Fruit fly (Drosophila melanogaster) whole organism: ENCODE data around the gene Drsl5.

Experiments
- CG8478 ChIP-seq: fragments of >200 bp; optimal IDR thresholded peaks from 2 replicates; lab custom pipeline; 2018; ENCODE audit warnings: inconsistent platforms
- Dll ChIP-seq: fragments of >200 bp; optimal IDR thresholded peaks from 2 replicates; lab custom pipeline; 2017
- EcR ChIP-seq, 2 experiments: fragments of >200 bp; optimal IDR thresholded peaks; 2 replicates each; lab custom pipeline; 2017; ENCODE audit warnings: missing biosample characterization in 2 of 2, missing genetic modification characterization in 2 of 2, missing genetic modification reagents in 2 of 2
- pan ChIP-seq: fragments of >200 bp; optimal IDR thresholded peaks from 2 replicates; lab custom pipeline; 2017
- psq ChIP-seq: fragments of >200 bp; optimal IDR thresholded peaks from 2 replicates; lab custom pipeline; 2017
- usp ChIP-seq: fragments of >200 bp; optimal IDR thresholded peaks from 2 replicates; lab custom pipeline; 2017; ENCODE audit warnings: missing biosample characterization, missing genetic modification characterization, mixed read lengths

Gene Drsl5

DNA sequence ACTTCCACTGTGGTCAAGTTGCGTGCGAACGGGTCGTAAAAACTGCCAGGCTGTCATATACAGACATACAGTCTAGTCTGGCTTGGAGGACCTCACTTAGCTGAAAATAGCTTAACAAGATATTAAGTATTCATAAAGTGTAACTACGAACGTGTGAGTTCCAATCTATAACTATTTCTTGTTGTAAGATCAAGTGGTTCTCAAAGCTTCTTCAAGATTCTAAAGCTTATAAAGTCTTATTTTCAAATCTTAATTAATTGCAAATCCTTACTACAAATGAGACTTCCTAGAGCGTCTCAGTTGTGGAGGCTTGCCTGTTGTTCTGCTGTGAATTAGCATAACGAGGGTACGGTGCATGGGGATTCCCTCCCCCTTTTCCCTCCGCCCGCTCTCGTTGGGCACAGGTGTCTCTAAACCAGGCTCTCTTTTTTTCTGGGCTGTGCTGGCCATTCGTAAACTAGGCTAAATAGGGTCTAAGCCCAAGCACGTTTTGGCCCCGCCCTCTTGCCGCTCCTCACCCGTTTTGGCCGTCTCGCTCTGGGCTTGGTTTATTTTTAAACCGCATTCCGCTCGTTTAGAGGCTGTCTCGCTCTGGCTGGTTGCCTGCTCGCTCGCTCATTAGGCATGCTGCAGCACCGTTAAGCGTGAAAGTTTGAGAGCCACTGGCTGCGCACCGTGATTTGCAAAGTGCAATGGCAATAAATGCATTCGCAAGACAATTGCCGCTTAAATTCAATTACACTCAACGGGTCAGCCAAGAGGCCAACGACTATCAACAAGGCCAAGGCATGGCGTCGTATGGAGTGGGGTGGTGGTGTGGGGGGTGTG is 21.7 kb downstream of the Drsl5 start:
- no peak for TF ChIP-seq usp (GFP tag; lab: Kevin White, UChicago)
- no peak for TF ChIP-seq EcR (GFP tag; optimal IDR thresholded peaks at IDR 0.05; lab: Kevin White, UChicago)
- TF ChIP-seq pan (lab: Kevin White, UChicago) = no peak
- TF ChIP-seq CG8478 = no peak
- no peak for TF ChIP-seq psq (lab: Kevin White, UChicago)
- no peak for TF ChIP-seq Dll (lab: Kevin White, UChicago)

DNA sequence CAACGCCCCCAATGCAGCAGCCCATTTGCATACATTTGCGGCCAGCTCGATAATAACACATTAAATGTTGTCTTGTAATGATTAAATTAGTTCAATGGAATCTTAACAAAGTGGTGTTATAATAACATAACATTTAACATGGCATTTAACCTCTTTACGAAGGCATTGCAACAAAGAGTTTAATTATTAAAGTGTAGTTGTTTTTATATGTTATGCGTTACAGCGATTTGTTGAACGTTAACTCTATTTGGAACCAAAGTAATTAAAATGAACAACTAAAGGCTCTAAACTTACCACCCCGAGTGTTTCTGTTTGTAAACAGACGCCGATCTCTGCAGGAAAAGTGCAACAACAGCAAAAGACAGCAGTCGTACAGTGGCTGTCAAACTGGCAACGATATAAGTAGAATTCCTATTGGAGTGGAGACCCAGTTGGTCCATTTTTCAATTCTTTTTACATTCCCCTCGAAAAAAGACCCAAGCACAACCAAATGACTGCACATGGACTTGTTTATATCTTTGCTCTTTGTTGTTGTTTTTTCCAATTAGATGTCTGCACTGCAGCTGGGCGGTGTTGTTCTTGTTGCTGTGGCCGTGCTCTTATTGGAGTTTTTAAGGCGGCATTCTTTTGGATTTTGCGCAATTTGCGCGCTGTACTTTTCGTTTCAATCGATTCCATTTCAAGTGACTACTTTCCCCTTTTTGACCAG is 22.5 kb downstream of the Drsl5 start:
- TF ChIP-seq EcR (GFP tag; optimal IDR thresholded peaks at IDR 0.05; lab: Kevin White, UChicago) (no peak), usp (GFP tag; lab: Kevin White, UChicago) (no peak), Dll (lab: Kevin White, UChicago) (no peak), pan (lab: Kevin White, UChicago) (no peak), CG8478 (no peak), psq (lab: Kevin White, UChicago) (no peak)

DNA sequence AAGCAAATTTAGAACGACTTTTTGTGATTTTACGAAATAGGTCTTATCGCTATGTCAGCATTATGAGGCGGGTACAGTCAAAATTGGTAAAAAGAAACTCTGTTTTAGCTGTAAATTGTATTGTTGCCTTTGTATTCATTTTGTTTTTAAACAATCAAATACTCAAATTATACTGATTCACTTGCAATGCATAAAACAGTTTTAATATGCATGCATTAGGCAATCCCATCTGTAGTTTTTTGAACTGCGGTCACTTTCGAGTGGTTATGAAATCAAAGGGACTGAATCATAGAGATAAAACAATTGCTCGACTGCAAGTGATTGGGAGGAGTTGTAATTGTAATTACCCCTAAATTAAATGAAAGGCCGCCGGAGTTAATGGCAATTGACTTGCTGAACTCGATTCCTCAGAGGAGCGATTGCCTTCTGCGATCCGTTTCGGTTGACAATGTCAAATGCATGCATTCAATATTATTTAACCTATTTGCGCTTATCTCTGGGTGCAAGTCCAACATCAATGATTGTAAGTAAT is 23.2 kb downstream of the Drsl5 start:
- TF ChIP-seq psq (lab: Kevin White, UChicago) (no peak), pan (lab: Kevin White, UChicago) (no peak), EcR (GFP tag; optimal IDR thresholded peaks at IDR 0.05; lab: Kevin White, UChicago) (no peak), Dll (lab: Kevin White, UChicago) (no peak), usp (GFP tag; lab: Kevin White, UChicago) (no peak), CG8478 (no peak)

DNA sequence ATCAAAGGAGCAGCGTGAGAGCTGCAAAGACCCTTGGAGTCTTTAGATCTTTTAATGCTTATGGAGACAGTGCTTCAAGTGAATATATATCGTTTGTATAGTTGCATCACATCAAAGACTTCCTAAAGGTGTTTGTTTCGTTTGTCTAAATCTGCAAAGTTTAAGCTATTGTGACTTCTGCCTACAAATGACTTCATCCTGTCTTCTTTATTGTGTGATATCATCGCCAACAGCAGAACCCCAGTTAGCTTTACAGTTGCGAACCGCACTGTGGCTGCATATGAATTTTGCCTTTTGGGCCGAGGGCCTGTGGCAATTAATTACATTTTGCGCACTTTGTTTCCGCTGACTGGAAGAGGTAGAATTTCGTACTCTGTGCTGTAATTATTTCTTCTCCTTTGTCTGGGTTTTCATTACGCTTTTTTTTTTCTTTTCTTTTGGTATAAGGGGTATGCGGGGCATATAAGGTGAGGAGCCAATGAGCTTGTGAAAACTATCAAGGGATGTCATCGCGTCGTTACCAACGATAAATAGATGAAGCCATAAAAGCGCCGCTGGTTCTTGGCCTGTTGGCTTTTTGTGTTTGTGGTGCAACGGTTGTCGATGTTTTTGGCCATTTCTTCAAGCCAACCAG is 25.8 kb downstream of the Drsl5 start:
- TF ChIP-seq EcR (GFP tag; optimal IDR thresholded peaks at IDR 0.05; lab: Kevin White, UChicago) (no peak), pan (lab: Kevin White, UChicago) (peak; percentile 82)

DNA sequence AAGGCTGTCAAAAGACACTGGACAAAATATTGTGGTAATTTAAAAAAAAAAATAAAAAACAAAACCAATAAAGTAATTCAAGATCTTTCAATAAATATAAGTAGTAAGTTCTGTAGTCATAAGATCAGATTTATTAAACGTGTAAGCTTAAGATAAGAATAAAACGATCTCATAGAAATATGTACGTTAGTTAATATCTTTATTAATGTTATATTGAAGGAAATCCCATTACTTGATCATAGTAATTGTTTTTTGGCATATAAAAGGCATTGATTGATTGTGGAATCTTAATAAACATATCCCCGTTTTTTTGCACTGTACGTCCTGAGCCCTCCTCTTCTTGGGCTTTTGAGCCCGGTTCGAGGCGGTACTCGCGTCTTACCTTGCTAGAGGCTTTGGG is 26.7 kb downstream of the Drsl5 start:
- TF ChIP-seq psq (lab: Kevin White, UChicago) (no peak), EcR (GFP tag; optimal IDR thresholded peaks at IDR 0.05; lab: Kevin White, UChicago) (no peak), Dll (lab: Kevin White, UChicago) (no peak), CG8478 (no peak), usp (GFP tag; lab: Kevin White, UChicago) (no peak), pan (lab: Kevin White, UChicago) (no peak)

DNA sequence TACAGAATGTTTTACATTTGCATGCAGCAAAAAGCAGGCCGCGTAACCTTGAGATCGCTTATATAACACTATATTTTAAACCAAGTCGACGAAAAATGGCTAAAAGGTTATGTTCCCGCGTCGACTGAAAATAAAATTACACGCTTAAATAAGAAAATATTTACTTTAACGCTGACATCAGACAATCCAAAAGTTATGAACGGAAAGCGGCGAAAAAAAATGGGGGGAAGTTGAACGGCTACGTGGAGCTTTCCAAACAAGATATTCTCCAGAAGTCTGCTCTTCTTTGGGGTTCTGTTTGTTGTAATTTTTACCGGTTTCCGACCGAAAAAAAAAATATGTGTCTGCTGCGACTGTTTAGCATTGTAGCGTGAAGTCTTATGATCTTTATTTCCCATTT is 27.9 kb downstream of the Drsl5 start:
- TF ChIP-seq EcR (GFP tag; optimal IDR thresholded peaks at IDR 0.05; lab: Kevin White, UChicago) (no peak), psq (lab: Kevin White, UChicago) (no peak), usp (GFP tag; lab: Kevin White, UChicago) (no peak), pan (lab: Kevin White, UChicago) (no peak), Dll (lab: Kevin White, UChicago) (no peak), CG8478 (no peak)

DNA sequence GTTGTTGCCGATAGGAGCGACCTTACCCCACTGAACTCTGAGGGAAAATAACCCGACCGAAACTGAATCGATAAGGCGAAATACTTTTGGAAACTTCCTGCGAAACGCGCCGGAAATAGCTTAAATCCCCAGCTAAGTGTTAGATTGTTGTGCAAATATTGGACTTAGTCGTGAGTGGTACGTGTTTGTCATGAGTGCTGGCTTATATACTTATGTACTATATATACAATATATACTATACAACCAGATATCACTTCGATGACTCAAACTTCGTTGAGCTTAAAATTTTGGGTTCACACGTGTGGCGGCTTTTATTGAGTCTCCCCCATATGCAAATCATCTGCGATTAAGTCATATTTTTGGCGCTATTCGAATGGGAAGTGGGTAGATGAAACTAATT is 29.7 kb downstream of the Drsl5 start:
- TF ChIP-seq usp (GFP tag; lab: Kevin White, UChicago) = no peak

DNA sequence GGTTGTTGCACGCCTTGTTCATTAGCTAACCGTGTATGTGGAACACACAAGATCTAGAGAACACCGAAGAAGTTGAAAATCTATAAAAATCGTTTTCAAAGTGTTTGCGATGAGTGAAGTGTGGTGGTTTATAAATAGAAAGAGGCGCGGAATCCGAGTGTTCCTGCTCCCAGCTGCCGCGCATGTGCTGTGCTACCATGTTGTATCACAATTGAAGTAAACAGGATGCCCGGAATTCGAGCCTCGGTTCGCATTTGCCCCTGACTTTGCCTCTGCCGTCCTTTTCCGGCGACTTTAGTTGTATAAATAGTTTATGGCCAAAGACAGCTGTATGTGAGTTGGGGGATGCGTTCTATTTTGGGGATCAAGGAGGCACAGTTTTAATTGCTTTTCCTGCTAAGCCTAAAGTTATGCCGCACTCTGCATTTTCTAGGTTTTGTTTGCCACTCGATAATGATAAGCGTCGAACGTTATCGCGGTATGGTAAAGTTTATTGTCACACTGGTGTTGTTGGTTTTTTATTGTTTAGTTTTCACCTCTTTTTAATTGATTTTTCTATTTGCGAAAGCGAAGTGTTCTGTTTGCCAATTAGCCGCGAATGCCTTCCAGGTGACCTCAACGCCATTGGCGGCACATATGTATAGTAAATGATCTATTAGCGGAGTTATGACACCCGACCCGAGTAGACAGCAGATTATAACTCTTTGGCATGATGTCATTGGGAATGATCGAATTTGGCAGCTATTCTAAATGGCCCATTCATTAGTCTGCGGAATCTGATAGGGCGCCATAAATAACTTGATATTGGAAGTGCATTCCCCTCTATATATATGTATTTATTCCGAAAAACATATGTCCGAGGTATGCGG is 32.6 kb downstream of the Drsl5 start:
- TF ChIP-seq Dll (lab: Kevin White, UChicago) (no peak), usp (GFP tag; lab: Kevin White, UChicago) (no peak), psq (lab: Kevin White, UChicago) (no peak), CG8478 (no peak), pan (lab: Kevin White, UChicago) (no peak)

DNA sequence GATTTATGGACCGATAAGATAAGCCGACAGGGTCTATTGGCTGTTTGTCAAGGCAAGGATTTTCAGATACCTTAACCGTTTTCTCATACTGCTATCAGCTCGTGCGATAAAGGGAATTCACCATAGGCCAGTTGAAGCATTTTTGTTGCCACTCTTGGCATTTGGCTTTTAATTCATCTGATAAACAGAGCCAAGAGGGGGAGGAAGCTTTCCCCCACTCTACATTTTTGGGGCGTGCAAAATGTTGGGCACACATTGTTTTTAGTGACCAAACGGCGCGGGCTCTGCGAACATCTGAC is 33.2 kb downstream of the Drsl5 start:
- no peak for TF ChIP-seq CG8478
- no peak for TF ChIP-seq pan (lab: Kevin White, UChicago)
- no peak for TF ChIP-seq Dll (lab: Kevin White, UChicago)
- no peak for TF ChIP-seq EcR (GFP tag; optimal IDR thresholded peaks at IDR 0.05; lab: Kevin White, UChicago)
- no peak for TF ChIP-seq usp (GFP tag; lab: Kevin White, UChicago)
- TF ChIP-seq psq (lab: Kevin White, UChicago) = no peak

DNA sequence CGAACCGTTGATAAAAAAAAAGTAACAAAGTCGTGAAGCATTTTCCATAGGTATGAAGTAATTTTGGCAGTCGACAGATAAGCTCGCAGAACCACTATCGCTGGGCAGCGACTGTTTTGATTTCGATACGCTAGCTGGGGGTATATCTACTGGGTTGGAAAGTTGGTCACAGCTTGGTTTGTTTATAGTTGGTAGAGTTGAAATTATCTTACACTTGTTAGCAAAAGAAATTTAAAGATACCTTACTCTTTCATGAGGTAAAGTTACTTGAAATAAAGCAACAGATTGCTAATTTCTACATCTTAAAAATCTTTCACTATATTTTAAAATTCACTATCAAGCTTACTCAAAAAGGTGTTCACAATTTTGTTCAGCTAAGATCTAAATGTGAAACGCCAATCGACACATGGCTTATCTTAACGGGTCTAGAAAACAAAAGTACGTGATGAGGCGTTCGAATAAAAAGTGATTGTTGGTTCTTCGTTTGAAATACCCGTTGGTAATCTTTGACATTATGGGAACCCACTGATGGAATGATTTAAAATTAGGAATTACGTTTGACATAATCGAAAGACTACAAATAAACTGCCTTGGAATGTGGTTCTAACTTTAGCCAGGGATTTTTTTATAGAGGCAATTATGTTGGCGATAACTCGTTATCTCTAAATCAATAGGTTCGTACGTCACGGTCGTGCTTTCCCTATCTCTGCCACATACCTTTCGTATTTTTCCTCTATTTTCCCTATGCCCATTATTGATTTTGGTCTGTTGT is 34.2 kb downstream of the Drsl5 start:
- TF ChIP-seq psq (lab: Kevin White, UChicago) = no peak
